Fruit fly (Drosophila melanogaster) whole organism, embryonic: ENCODE measurements around the gene CG42758.

ENCODE experiments used
- ATbp ChIP-seq: fragments of 200-800 bp; sonication (Bioruptor generic); optimal IDR thresholded peaks from 2 replicates; lab custom pipeline; 2017; ENCODE audit warnings: missing biosample characterization, mild to moderate bottlenecking, missing genetic modification characterization, missing genetic modification reagents
- B-H1 ChIP-seq: fragments of 200-800 bp; sonication (Bioruptor generic); IDR thresholded peaks from 3 replicates; pipeline ENCODE4 v1.3.6; 2022; ENCODE audit warnings: missing biosample characterization, missing genetic modification characterization
- Blimp-1 ChIP-seq: fragments of 200-800 bp; sonication (Bioruptor generic); optimal IDR thresholded peaks from 3 replicates; lab custom pipeline; 2018; ENCODE audit warnings: missing biosample characterization, missing genetic modification characterization, mild to moderate bottlenecking, moderate library complexity, missing genetic modification reagents
- BtbVII ChIP-seq: fragments of 200-800 bp; sonication (Bioruptor generic); optimal IDR thresholded peaks from 3 replicates; lab custom pipeline; 2017; ENCODE audit warnings: missing biosample characterization, mild to moderate bottlenecking, missing genetic modification characterization
- CG10209 ChIP-seq: fragments of 200-800 bp; sonication (Bioruptor generic); optimal IDR thresholded peaks from 3 replicates; lab custom pipeline; 2017; ENCODE audit warnings: missing biosample characterization, mild to moderate bottlenecking, missing genetic modification characterization, missing genetic modification reagents
- CG10321 ChIP-seq: fragments of 200-800 bp; sonication (Bioruptor generic); IDR thresholded peaks from 2 replicates; pipeline ENCODE4 v1.3.6; 2022; ENCODE audit warnings: missing biosample characterization, missing genetic modification characterization
- CG10565 ChIP-seq: fragments of 200-800 bp; sonication (Bioruptor generic); optimal IDR thresholded peaks from 3 replicates; lab custom pipeline; 2016; ENCODE audit warnings: missing biosample characterization, mild to moderate bottlenecking, missing genetic modification characterization
- CG10979 ChIP-seq: fragments of 200-800 bp; sonication (Bioruptor generic); optimal IDR thresholded peaks from 2 replicates; lab custom pipeline; 2018; ENCODE audit warnings: missing biosample characterization, mild to moderate bottlenecking, missing genetic modification characterization, moderate library complexity
- CG12236 ChIP-seq: fragments of 200-800 bp; sonication (Bioruptor generic); optimal IDR thresholded peaks from 2 replicates; lab custom pipeline; 2016; ENCODE audit warnings: missing biosample characterization, missing genetic modification characterization
- CG12391 ChIP-seq: fragments of 200-800 bp; sonication (Bioruptor generic); optimal IDR thresholded peaks from 3 replicates; lab custom pipeline; 2018; ENCODE audit warnings: missing biosample characterization, mild to moderate bottlenecking, missing genetic modification characterization, moderate library complexity
- CG12744 ChIP-seq: fragments of 200-800 bp; sonication (Bioruptor generic); optimal IDR thresholded peaks from 2 replicates; lab custom pipeline; 2016; ENCODE audit warnings: missing biosample characterization, missing genetic modification characterization
- CG12769 ChIP-seq: fragments of 200-800 bp; sonication (Bioruptor generic); optimal IDR thresholded peaks from 2 replicates; lab custom pipeline; 2019; ENCODE audit warnings: missing biosample characterization, mild to moderate bottlenecking, missing genetic modification characterization, moderate library complexity
- CG17568 ChIP-seq: fragments of 200-800 bp; sonication (Bioruptor generic); optimal IDR thresholded peaks from 2 replicates; lab custom pipeline; 2018; ENCODE audit warnings: missing biosample characterization, mild to moderate bottlenecking, missing genetic modification characterization, moderate library complexity
- CG17912 ChIP-seq: fragments of 200-800 bp; sonication (Bioruptor generic); optimal IDR thresholded peaks from 2 replicates; lab custom pipeline; 2018; ENCODE audit warnings: missing biosample characterization, mild to moderate bottlenecking, missing genetic modification characterization
- CG3726 ChIP-seq: fragments of 200-800 bp; sonication (Bioruptor generic); IDR thresholded peaks from 3 replicates; pipeline ENCODE4, ENCODE4 v1.3.6; 2022; ENCODE audit warnings: missing biosample characterization, missing genetic modification characterization
- CG5180 ChIP-seq: fragments of 200-800 bp; sonication (Bioruptor generic); optimal IDR thresholded peaks from 3 replicates; lab custom pipeline; 2017; ENCODE audit warnings: missing biosample characterization, missing genetic modification characterization, mild to moderate bottlenecking, moderate library complexity, missing genetic modification reagents
- CG7372 ChIP-seq: fragments of 200-800 bp; sonication (Bioruptor generic); IDR thresholded peaks from 2 replicates; pipeline ENCODE4 v1.3.6; 2022; ENCODE audit warnings: missing biosample characterization, missing genetic modification characterization
- CG7987 ChIP-seq: fragments of 200-800 bp; sonication (Bioruptor generic); optimal IDR thresholded peaks from 2 replicates; lab custom pipeline; 2018; ENCODE audit warnings: missing biosample characterization, mild to moderate bottlenecking, missing genetic modification characterization, moderate library complexity
- CG8924 ChIP-seq: fragments of 200-800 bp; optimal IDR thresholded peaks from 3 replicates; lab custom pipeline; 2019; ENCODE audit warnings: missing biosample characterization, mild to moderate bottlenecking, missing genetic modification characterization, moderate library complexity
- CG9876 ChIP-seq: fragments of 200-800 bp; sonication (Bioruptor generic); optimal IDR thresholded peaks from 2 replicates; lab custom pipeline; 2016; ENCODE audit warnings: missing biosample characterization, missing genetic modification characterization
- CoRest ChIP-seq: fragments of 200-800 bp; sonication (Bioruptor generic); optimal IDR thresholded peaks from 3 replicates; lab custom pipeline; 2018; ENCODE audit warnings: missing biosample characterization, mild to moderate bottlenecking, missing genetic modification characterization, moderate library complexity
- D ChIP-seq, 2 experiments: fragments of 200-800 bp in 1 of 2; fragments of >200 bp in 1 of 2; sonication (Bioruptor generic) in 1 of 2; optimal IDR thresholded peaks; 2 replicates in 1 of 2; 3 replicates in 1 of 2; lab custom pipeline; 2017; ENCODE audit warnings: mild to moderate bottlenecking in 1 of 2, missing biosample characterization in 1 of 2, missing genetic modification characterization in 1 of 2, missing genetic modification reagents in 1 of 2
- D19B ChIP-seq: fragments of 200-800 bp; sonication (Bioruptor generic); optimal IDR thresholded peaks from 2 replicates; lab custom pipeline; 2017; ENCODE audit warnings: missing biosample characterization, mild to moderate bottlenecking, missing genetic modification characterization
- Dp ChIP-seq: fragments of 200-800 bp; sonication (Bioruptor generic); optimal IDR thresholded peaks from 2 replicates; lab custom pipeline; 2018; ENCODE audit warnings: missing biosample characterization, mild to moderate bottlenecking, missing genetic modification characterization, moderate library complexity
- HLH4C ChIP-seq: fragments of 200-800 bp; sonication (Bioruptor generic); IDR thresholded peaks from 3 replicates; pipeline ENCODE4 v1.3.6; 2022; ENCODE audit warnings: missing biosample characterization, missing genetic modification characterization; ENCODE audit not compliant: partially characterized antibody
- Hr39 ChIP-seq: fragments of >200 bp; optimal IDR thresholded peaks from 2 replicates; lab custom pipeline; 2017
- Hsf ChIP-seq: fragments of 200-800 bp; sonication (Bioruptor generic); optimal IDR thresholded peaks from 3 replicates; lab custom pipeline; 2016; ENCODE audit warnings: missing biosample characterization, missing genetic modification characterization
- Lim3 ChIP-seq: fragments of 200-800 bp; sonication (Bioruptor generic); IDR thresholded peaks from 2 replicates; pipeline ENCODE4 v1.3.6; 2022; ENCODE audit warnings: missing biosample characterization, missing genetic modification characterization
- Lpt ChIP-seq: fragments of >200 bp; optimal IDR thresholded peaks from 2 replicates; lab custom pipeline; 2018; ENCODE audit warnings: missing biosample characterization, missing genetic modification characterization
- Optix ChIP-seq: fragments of 200-800 bp; sonication (Bioruptor generic); IDR thresholded peaks from 3 replicates; pipeline ENCODE4 v1.3.6; 2022; ENCODE audit warnings: missing biosample characterization, missing genetic modification characterization
- PHDP ChIP-seq: fragments of 200-800 bp; sonication (Bioruptor generic); optimal IDR thresholded peaks from 3 replicates; lab custom pipeline; 2018; ENCODE audit warnings: missing biosample characterization, mild to moderate bottlenecking, missing genetic modification characterization, moderate library complexity
- amos ChIP-seq: fragments of 200-800 bp; sonication (Bioruptor generic); IDR thresholded peaks from 2 replicates; pipeline ENCODE4 v1.3.6; 2022; ENCODE audit warnings: missing biosample characterization, missing genetic modification characterization; ENCODE audit not compliant: partially characterized antibody
- crp ChIP-seq, 2 experiments: fragments of 200-800 bp; sonication (Bioruptor generic); optimal IDR thresholded peaks; 2 replicates in 1 of 2; 3 replicates in 1 of 2; lab custom pipeline; 2017; ENCODE audit warnings: missing biosample characterization in 2 of 2, missing genetic modification characterization in 2 of 2, mild to moderate bottlenecking in 1 of 2, moderate library complexity in 1 of 2
- emc ChIP-seq: fragments of 200-800 bp; sonication (Bioruptor generic); optimal IDR thresholded peaks from 2 replicates; lab custom pipeline; 2016; ENCODE audit warnings: missing biosample characterization, missing genetic modification characterization
- esg ChIP-seq: fragments of 200-800 bp; sonication (Bioruptor generic); conservative IDR thresholded peaks from 2 replicates; pipeline ENCODE4 v1.3.6; 2022; ENCODE audit warnings: missing biosample characterization, missing genetic modification characterization
- fru ChIP-seq: fragments of >200 bp; optimal IDR thresholded peaks from 2 replicates; lab custom pipeline; 2017
- kah ChIP-seq: fragments of 200-800 bp; sonication (Bioruptor generic); optimal IDR thresholded peaks from 2 replicates; lab custom pipeline; 2018; ENCODE audit warnings: missing biosample characterization, mild to moderate bottlenecking, missing genetic modification characterization
- knrl ChIP-seq: fragments of 200-800 bp; sonication (Bioruptor generic); IDR thresholded peaks from 3 replicates; pipeline ENCODE4 v1.3.6; 2022; ENCODE audit warnings: missing biosample characterization, missing genetic modification characterization; ENCODE audit not compliant: partially characterized antibody
- lilli ChIP-seq: fragments of 200-800 bp; sonication (Bioruptor generic); optimal IDR thresholded peaks from 3 replicates; lab custom pipeline; 2016; ENCODE audit warnings: missing biosample characterization, missing genetic modification characterization
- nerfin-1 ChIP-seq: fragments of 200-800 bp; sonication (Bioruptor generic); optimal IDR thresholded peaks from 3 replicates; lab custom pipeline; 2019; ENCODE audit warnings: missing biosample characterization, mild to moderate bottlenecking, missing genetic modification characterization, moderate library complexity
- onecut ChIP-seq: fragments of 200-800 bp; sonication (Bioruptor generic); IDR thresholded peaks from 2 replicates; pipeline ENCODE4 v1.3.6; 2022; ENCODE audit warnings: missing biosample characterization, missing genetic modification characterization
- row ChIP-seq: fragments of 200-800 bp; sonication (Bioruptor generic); IDR thresholded peaks from 3 replicates; pipeline ENCODE4 v1.3.6; 2022; ENCODE audit warnings: missing biosample characterization, missing genetic modification characterization
- slbo ChIP-seq: fragments of 200-800 bp; sonication (Bioruptor generic); IDR thresholded peaks from 2 replicates; pipeline ENCODE4 v1.3.6; 2022; ENCODE audit warnings: missing biosample characterization, missing genetic modification characterization
- sob ChIP-seq: fragments of 200-800 bp; sonication (Bioruptor generic); IDR thresholded peaks from 2 replicates; pipeline ENCODE4 v1.3.6; 2022; ENCODE audit warnings: missing biosample characterization, missing genetic modification characterization
- ttk ChIP-seq: fragments of 200-800 bp; sonication (Bioruptor generic); IDR thresholded peaks from 2 replicates; pipeline ENCODE4 v2.1.2; 2022; ENCODE audit warnings: missing biosample characterization, missing genetic modification characterization
- twi ChIP-seq: fragments of 200-800 bp; optimal IDR thresholded peaks from 2 replicates; lab custom pipeline; 2019; ENCODE audit warnings: missing biosample characterization, mild to moderate bottlenecking, missing genetic modification characterization, moderate library complexity
- yki ChIP-seq: fragments of >200 bp; optimal IDR thresholded peaks from 3 replicates; lab custom pipeline; 2018
- zen ChIP-seq: fragments of 200-800 bp; sonication (Bioruptor generic); optimal IDR thresholded peaks from 3 replicates; lab custom pipeline; 2018; ENCODE audit warnings: missing biosample characterization, mild to moderate bottlenecking, missing genetic modification characterization, moderate library complexity
- zen2 ChIP-seq: fragments of 200-800 bp; sonication (Bioruptor generic); IDR thresholded peaks from 3 replicates; pipeline ENCODE4 v1.3.6; 2022; ENCODE audit warnings: missing biosample characterization, missing genetic modification characterization; ENCODE audit not compliant: partially characterized antibody

The CG42758 gene

DNA sequence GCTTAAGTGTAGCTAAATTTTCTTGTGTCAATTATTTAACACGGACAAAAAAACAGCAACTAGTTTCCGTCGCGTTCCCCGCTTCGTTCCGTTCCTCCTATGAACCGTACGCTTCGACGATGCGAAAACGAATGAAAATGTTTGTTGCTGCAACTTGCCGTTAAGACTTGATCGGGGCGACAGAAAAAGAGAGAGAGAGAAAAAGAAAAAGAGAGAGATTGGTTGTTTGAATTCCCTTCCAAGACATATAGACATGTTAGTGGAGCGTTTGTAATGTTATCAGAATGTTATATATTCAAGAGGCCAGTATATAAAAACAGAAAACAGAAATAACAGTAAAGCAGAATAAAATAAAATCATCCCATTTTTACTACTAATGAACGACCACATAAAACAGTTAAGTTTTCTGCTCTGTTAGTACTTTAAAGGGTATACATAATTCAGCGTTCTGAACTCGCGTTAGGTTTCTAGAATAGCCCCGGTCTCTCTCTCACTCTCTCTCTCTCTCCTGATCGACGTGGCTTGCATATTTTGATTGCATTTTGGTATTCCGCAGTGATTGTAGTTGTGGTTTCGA lies 16.3 kb upstream of the CG42758 start, which contains the start of gene Gbs-70E (continued):
- TF ChIP-seq emc (peak; percentile 77), yki (peak; percentile 88), CG7987 (peak; percentile 87), Lpt (GFP tag; lab: Kevin White, UChicago) (no peak), esg (GFP tag; lab: Robert Waterston, UW) (peak; percentile 89), D (optimal IDR thresholded peaks at IDR 0.05; lab: Kevin White, UChicago) (no peak), D (GFP tag; optimal IDR thresholded peaks at IDR 0.05; lab: Kevin White, UChicago) (peak; percentile 85), ttk (GFP tag; lab: Robert Waterston, UW) (peak; percentile 92), HLH4C (peak; percentile 52; the same call in 2 of the 3 replicates), CG12769 (tag; lab: Kevin White, UChicago) (peak; percentile 79), PHDP (tag; lab: Kevin White, UChicago) (peak; percentile 95), slbo (GFP tag; lab: Robert Waterston, UW) (peak; percentile 90), kah (GFP tag; lab: Kevin White, UChicago) (peak; percentile 82), CG17568 (peak; percentile 93), CoRest (tag; lab: Kevin White, UChicago) (peak; percentile 94), Hsf (GFP tag; lab: Kevin White, UChicago) (peak; percentile 93), CG9876 (GFP tag; lab: Kevin White, UChicago) (peak; percentile 81), Dp (GFP tag; lab: Kevin White, UChicago) (peak; percentile 1), amos (GFP tag; lab: Robert Waterston, UW) (no peak; the same call in 1 of the 2 replicates), CG5180 (GFP tag; lab: Kevin White, UChicago) (peak; percentile 82), zen (tag; lab: Kevin White, UChicago) (peak; percentile 88), row (GFP tag; lab: Robert Waterston, UW) (peak; percentile 100), twi (tag; lab: Kevin White, UChicago) (peak; percentile 81), knrl (GFP tag; lab: Robert Waterston, UW) (no peak; the same call in 2 of the 3 replicates), zen2 (GFP tag; lab: Robert Waterston, UW) (no peak), CG17912 (GFP tag; lab: Kevin White, UChicago) (peak; percentile 58), BtbVII (GFP tag; lab: Kevin White, UChicago) (peak; percentile 94), fru (no peak), CG12391 (tag; lab: Kevin White, UChicago) (peak; percentile 96), B-H1 (GFP tag; lab: Robert Waterston, UW) (peak; percentile 88; the same call in 2 of the 3 replicates), CG10321 (GFP tag; lab: Robert Waterston, UW) (peak; percentile 55; the same call in 1 of the 2 replicates), CG12236 (peak; percentile 94), CG7372 (GFP tag; lab: Robert Waterston, UW) (peak; percentile 90), nerfin-1 (tag; lab: Kevin White, UChicago) (peak; percentile 89), crp (GFP tag; optimal IDR thresholded peaks at IDR 0.05; lab: Kevin White, UChicago) (peak in 1 of 2 experiments; percentile 45), CG12744 (peak; percentile 84), Lim3 (GFP tag; lab: Robert Waterston, UW) (0 out of 2 replicates have a peak, but pooled peaks have one; percentile 52), Blimp-1 (peak; percentile 85), CG10979 (tag; lab: Kevin White, UChicago) (peak; percentile 93), CG3726 (GFP tag; lab: Robert Waterston, UW) (no peak), lilli (GFP tag; lab: Kevin White, UChicago) (peak; percentile 92), CG10565 (GFP tag; lab: Kevin White, UChicago) (peak; percentile 64), Optix (GFP tag; lab: Robert Waterston, UW) (no peak), CG10209 (GFP tag; lab: Kevin White, UChicago) (peak; percentile 91), D19B (peak; percentile 80), ATbp (GFP tag; lab: Kevin White, UChicago) (peak; percentile 84), sob (GFP tag; lab: Robert Waterston, UW) (peak; percentile 90), onecut (GFP tag; lab: Robert Waterston, UW) (peak; percentile 81), Hr39 (no peak), CG8924 (tag; lab: Kevin White, UChicago) (peak; percentile 94)
